Fruit fly (Drosophila melanogaster) whole organism, embryonic: ENCODE results near the gene CG12661.

ENCODE experiments used
- Adf1 ChIP-seq: fragments of 200-800 bp; sonication (Bioruptor generic); IDR thresholded peaks from 2 replicates; pipeline ENCODE4 v1.3.6; 2022; ENCODE audit warnings: missing biosample characterization, missing genetic modification characterization
- BtbVII ChIP-seq: fragments of 200-800 bp; sonication (Bioruptor generic); optimal IDR thresholded peaks from 3 replicates; lab custom pipeline; 2017; ENCODE audit warnings: missing biosample characterization, mild to moderate bottlenecking, missing genetic modification characterization
- CG10654 ChIP-seq: fragments of 200-800 bp; sonication (Bioruptor generic); optimal IDR thresholded peaks from 2 replicates; lab custom pipeline; 2016; ENCODE audit warnings: missing biosample characterization, missing genetic modification characterization
- CG11398 ChIP-seq: fragments of 200-800 bp; sonication (Bioruptor generic); optimal IDR thresholded peaks from 2 replicates; lab custom pipeline; 2016; ENCODE audit warnings: missing biosample characterization, missing genetic modification characterization
- CG12236 ChIP-seq: fragments of 200-800 bp; sonication (Bioruptor generic); optimal IDR thresholded peaks from 2 replicates; lab custom pipeline; 2016; ENCODE audit warnings: missing biosample characterization, missing genetic modification characterization
- CG15479 ChIP-seq: fragments of 200-800 bp; sonication (Bioruptor generic); optimal IDR thresholded peaks from 3 replicates; lab custom pipeline; 2019; ENCODE audit warnings: missing biosample characterization, mild to moderate bottlenecking, missing genetic modification characterization, moderate library complexity
- CG15601 ChIP-seq: fragments of 200-800 bp; sonication (Bioruptor generic); optimal IDR thresholded peaks from 3 replicates; lab custom pipeline; 2019; ENCODE audit warnings: missing biosample characterization, mild to moderate bottlenecking, missing genetic modification characterization, moderate library complexity
- CG15696 ChIP-seq: fragments of 200-800 bp; sonication (Bioruptor generic); optimal IDR thresholded peaks from 2 replicates; lab custom pipeline; 2019; ENCODE audit warnings: missing biosample characterization, mild to moderate bottlenecking, missing genetic modification characterization, moderate library complexity
- CG16815 ChIP-seq: fragments of 200-800 bp; sonication (Bioruptor generic); optimal IDR thresholded peaks from 3 replicates; lab custom pipeline; 2017; ENCODE audit warnings: missing biosample characterization, mild to moderate bottlenecking, missing genetic modification characterization
- CG18262 ChIP-seq: fragments of 200-800 bp; optimal IDR thresholded peaks from 3 replicates; lab custom pipeline; 2019; ENCODE audit warnings: missing biosample characterization, mild to moderate bottlenecking, missing genetic modification characterization, moderate library complexity
- CG18476 ChIP-seq: fragments of 200-800 bp; sonication (Bioruptor generic); optimal IDR thresholded peaks from 2 replicates; lab custom pipeline; 2016; ENCODE audit warnings: missing biosample characterization, mild to moderate bottlenecking, missing genetic modification characterization
- CG2712 ChIP-seq: fragments of 200-800 bp; optimal IDR thresholded peaks from 3 replicates; lab custom pipeline; 2019; ENCODE audit warnings: missing biosample characterization, mild to moderate bottlenecking, missing genetic modification characterization, moderate library complexity
- CG2875 ChIP-seq: fragments of 200-800 bp; sonication (Bioruptor generic); optimal IDR thresholded peaks from 2 replicates; lab custom pipeline; 2017; ENCODE audit warnings: missing biosample characterization, mild to moderate bottlenecking, missing genetic modification characterization, missing genetic modification reagents
- CG32767 ChIP-seq: fragments of 200-800 bp; sonication (Bioruptor generic); IDR thresholded peaks from 2 replicates; pipeline ENCODE4 v1.3.6; 2022; ENCODE audit warnings: missing biosample characterization, missing genetic modification characterization
- CG33557 ChIP-seq: fragments of 200-800 bp; sonication (Bioruptor generic); optimal IDR thresholded peaks from 2 replicates; lab custom pipeline; 2019; ENCODE audit warnings: missing biosample characterization, mild to moderate bottlenecking, missing genetic modification characterization, moderate library complexity
- CG34376 ChIP-seq: fragments of 200-800 bp; sonication (Bioruptor generic); optimal IDR thresholded peaks from 2 replicates; lab custom pipeline; 2018; ENCODE audit warnings: missing biosample characterization, mild to moderate bottlenecking, missing genetic modification characterization
- CG4282 ChIP-seq: fragments of 200-800 bp; sonication (Bioruptor generic); optimal IDR thresholded peaks from 2 replicates; lab custom pipeline; 2016; ENCODE audit warnings: missing biosample characterization, missing genetic modification characterization
- CG4328 ChIP-seq: fragments of 200-800 bp; sonication (Bioruptor generic); optimal IDR thresholded peaks from 3 replicates; lab custom pipeline; 2017; ENCODE audit warnings: missing biosample characterization, missing genetic modification reagents, missing genetic modification characterization
- CG7357 ChIP-seq: fragments of 200-800 bp; sonication (Bioruptor generic); IDR thresholded peaks from 3 replicates; pipeline ENCODE4 v1.3.6; 2022; ENCODE audit warnings: missing biosample characterization, missing genetic modification characterization
- CG9437 ChIP-seq: fragments of 200-800 bp; sonication (Bioruptor generic); optimal IDR thresholded peaks from 2 replicates; lab custom pipeline; 2018; ENCODE audit warnings: missing biosample characterization, mild to moderate bottlenecking, missing genetic modification characterization
- CG9797 ChIP-seq: fragments of 200-800 bp; sonication (Bioruptor generic); optimal IDR thresholded peaks from 3 replicates; lab custom pipeline; 2018; ENCODE audit warnings: missing biosample characterization, mild to moderate bottlenecking, missing genetic modification characterization
- D19B ChIP-seq: fragments of 200-800 bp; sonication (Bioruptor generic); optimal IDR thresholded peaks from 2 replicates; lab custom pipeline; 2017; ENCODE audit warnings: missing biosample characterization, mild to moderate bottlenecking, missing genetic modification characterization
- Dfd ChIP-seq, 2 experiments: fragments of >200 bp; optimal IDR thresholded peaks; 2 replicates each; lab custom pipeline; 2017; ENCODE audit warnings: missing biosample characterization in 2 of 2, missing genetic modification characterization in 2 of 2
- Dip3 ChIP-seq: fragments of 200-800 bp; sonication (Bioruptor generic); optimal IDR thresholded peaks from 3 replicates; lab custom pipeline; 2016; ENCODE audit warnings: missing biosample characterization, missing genetic modification characterization
- Dref ChIP-seq: fragments of 200-800 bp; sonication (Bioruptor generic); IDR thresholded peaks from 2 replicates; pipeline ENCODE4 v1.3.6; 2022; ENCODE audit warnings: missing biosample characterization, missing genetic modification characterization
- ERR ChIP-seq: fragments of 200-800 bp; sonication (Bioruptor generic); optimal IDR thresholded peaks from 2 replicates; lab custom pipeline; 2016; ENCODE audit warnings: missing biosample characterization, missing genetic modification characterization
- Ets97D ChIP-seq: fragments of 200-800 bp; sonication (Bioruptor generic); optimal IDR thresholded peaks from 3 replicates; lab custom pipeline; 2016; ENCODE audit warnings: missing biosample characterization, missing genetic modification characterization
- Gsc ChIP-seq: fragments of 200-800 bp; sonication (Bioruptor generic); IDR thresholded peaks from 2 replicates; pipeline ENCODE4 v1.3.6; 2022; ENCODE audit warnings: missing biosample characterization, missing genetic modification characterization
- MESR4 ChIP-seq: fragments of 200-800 bp; sonication (Bioruptor generic); optimal IDR thresholded peaks from 2 replicates; lab custom pipeline; 2018; ENCODE audit warnings: missing biosample characterization, mild to moderate bottlenecking, missing genetic modification characterization, moderate library complexity
- NFAT ChIP-seq: fragments of 200-800 bp; sonication (Bioruptor generic); IDR thresholded peaks from 2 replicates; pipeline ENCODE4 v1.3.6; 2022; ENCODE audit warnings: missing biosample characterization, missing genetic modification characterization
- Nf-YC ChIP-seq: fragments of 200-800 bp; optimal IDR thresholded peaks from 3 replicates; lab custom pipeline; 2019; ENCODE audit warnings: missing biosample characterization, mild to moderate bottlenecking, missing genetic modification characterization, moderate library complexity
- Oli ChIP-seq: fragments of 200-800 bp; sonication (Bioruptor generic); optimal IDR thresholded peaks from 2 replicates; lab custom pipeline; 2018; ENCODE audit warnings: missing biosample characterization, mild to moderate bottlenecking, missing genetic modification characterization, moderate library complexity
- Stat92E ChIP-seq, 3 experiments: fragments of >200 bp in 2 of 3; fragments of 200-800 bp in 1 of 3; sonication (Bioruptor generic) in 1 of 3; optimal IDR thresholded peaks; 2 replicates each; lab custom pipeline; 2017 to 2019; ENCODE audit warnings: missing biosample characterization in 3 of 3, missing genetic modification characterization in 3 of 3, mild to moderate bottlenecking in 1 of 3, moderate library complexity in 1 of 3
- aop ChIP-seq: fragments of 200-800 bp; sonication (Bioruptor generic); IDR thresholded peaks from 2 replicates; pipeline ENCODE4 v1.3.6; 2022; ENCODE audit warnings: missing biosample characterization, missing genetic modification characterization
- ash1 ChIP-seq: fragments of 200-800 bp; sonication (Bioruptor generic); optimal IDR thresholded peaks from 2 replicates; lab custom pipeline; 2018; ENCODE audit warnings: missing biosample characterization, mild to moderate bottlenecking, missing genetic modification characterization
- chm ChIP-seq: fragments of 200-800 bp; sonication (Bioruptor generic); IDR thresholded peaks from 2 replicates; pipeline ENCODE4 v1.3.6; 2022; ENCODE audit warnings: missing biosample characterization, missing genetic modification characterization
- cwo ChIP-seq: fragments of 200-800 bp; sonication (Bioruptor generic); optimal IDR thresholded peaks from 3 replicates; lab custom pipeline; 2017; ENCODE audit warnings: missing biosample characterization, missing genetic modification characterization, mild to moderate bottlenecking, moderate library complexity, missing genetic modification reagents
- en ChIP-seq: fragments of 200-800 bp; sonication (Bioruptor generic); optimal IDR thresholded peaks from 2 replicates; lab custom pipeline; 2016; ENCODE audit warnings: missing biosample characterization, missing genetic modification characterization
- exex ChIP-seq: fragments of 200-800 bp; sonication (Bioruptor generic); optimal IDR thresholded peaks from 4 replicates; lab custom pipeline; 2018; ENCODE audit warnings: missing biosample characterization, mild to moderate bottlenecking, missing genetic modification characterization, moderate library complexity
- fd96Cb ChIP-seq: fragments of 200-800 bp; sonication (Bioruptor generic); optimal IDR thresholded peaks from 2 replicates; lab custom pipeline; 2018; ENCODE audit warnings: missing biosample characterization, mild to moderate bottlenecking, missing genetic modification characterization, moderate library complexity
- fru ChIP-seq: fragments of >200 bp; optimal IDR thresholded peaks from 2 replicates; lab custom pipeline; 2017
- gce ChIP-seq: fragments of 200-800 bp; sonication (Bioruptor generic); IDR thresholded peaks from 3 replicates; pipeline ENCODE4 v1.3.6; 2022; ENCODE audit warnings: missing biosample characterization, missing genetic modification characterization
- hth ChIP-seq: fragments of >200 bp; optimal IDR thresholded peaks from 2 replicates; lab custom pipeline; 2017; ENCODE audit warnings: inconsistent platforms
- psq ChIP-seq: fragments of 200-800 bp; sonication (Bioruptor generic); optimal IDR thresholded peaks from 2 replicates; lab custom pipeline; 2017; ENCODE audit warnings: missing biosample characterization, missing genetic modification characterization
- row ChIP-seq: fragments of 200-800 bp; sonication (Bioruptor generic); IDR thresholded peaks from 3 replicates; pipeline ENCODE4 v1.3.6; 2022; ENCODE audit warnings: missing biosample characterization, missing genetic modification characterization
- run ChIP-seq: fragments of 200-800 bp; sonication (Bioruptor generic); optimal IDR thresholded peaks from 3 replicates; lab custom pipeline; 2018; ENCODE audit warnings: missing biosample characterization, mild to moderate bottlenecking, missing genetic modification characterization
- sna ChIP-seq: fragments of 200-800 bp; sonication (Bioruptor generic); IDR thresholded peaks from 2 replicates; pipeline ENCODE4 v1.3.6; 2022; ENCODE audit warnings: missing biosample characterization, missing genetic modification characterization; ENCODE audit not compliant: partially characterized antibody
- trem ChIP-seq: fragments of 200-800 bp; optimal IDR thresholded peaks from 3 replicates; lab custom pipeline; 2019; ENCODE audit warnings: missing biosample characterization, mild to moderate bottlenecking, missing genetic modification characterization, moderate library complexity
- zen2 ChIP-seq: fragments of 200-800 bp; sonication (Bioruptor generic); IDR thresholded peaks from 3 replicates; pipeline ENCODE4 v1.3.6; 2022; ENCODE audit warnings: missing biosample characterization, missing genetic modification characterization; ENCODE audit not compliant: partially characterized antibody

The CG12661 gene

dm6 chrX:8894315-8895017 is 29.0 kb downstream of the CG12661 start (continued):
- TF ChIP-seq CG7357 (no peak; the same call in 2 of the 3 replicates), exex (peak; percentile 7), fru (lab: Kevin White, UChicago) (no peak), CG2875 (peak; percentile 81), chm (GFP tag; lab: Robert Waterston, UW) (no peak), Dfd (GFP tag; optimal IDR thresholded peaks at IDR 0.05; lab: Kevin White, UChicago) (no peak), CG15601 (tag; lab: Kevin White, UChicago) (peak; percentile 87), Nf-YC (tag; lab: Kevin White, UChicago) (peak; percentile 23), CG10654 (GFP tag; lab: Kevin White, UChicago) (peak; percentile 58), ash1 (GFP tag; lab: Kevin White, UChicago) (no peak), row (peak; percentile 73), CG15479 (GFP tag; lab: Kevin White, UChicago) (no peak), sna (no peak), CG18476 (GFP tag; lab: Kevin White, UChicago) (peak; percentile 67), NFAT (GFP tag; lab: Robert Waterston, UW) (0 out of 2 replicates have a peak, but pooled peaks have one; percentile 9), run (tag; lab: Kevin White, UChicago) (peak; percentile 90), CG9797 (peak; percentile 7), CG2712 (tag; lab: Kevin White, UChicago) (peak; percentile 81), MESR4 (GFP tag; lab: Kevin White, UChicago) (no peak), fd96Cb (peak; percentile 83), psq (GFP tag; lab: Kevin White, UChicago) (peak; percentile 34), hth (no peak), CG33557 (GFP tag; lab: Kevin White, UChicago) (peak; percentile 44), zen2 (GFP tag; lab: Robert Waterston, UW) (no peak), Ets97D (GFP tag; lab: Kevin White, UChicago) (peak; percentile 30), BtbVII (peak; percentile 40), CG12236 (GFP tag; lab: Kevin White, UChicago) (peak; percentile 39), cwo (peak; percentile 61), CG4328 (GFP tag; lab: Kevin White, UChicago) (peak; percentile 47), D19B (GFP tag; lab: Kevin White, UChicago) (peak; percentile 43), Stat92E (GFP tag; optimal IDR thresholded peaks at IDR 0.05; lab: Kevin White, UChicago) (no peak), ERR (GFP tag; lab: Kevin White, UChicago) (no peak), Oli (tag; lab: Kevin White, UChicago) (peak; percentile 82), CG4282 (GFP tag; lab: Kevin White, UChicago) (peak; percentile 7), CG32767 (GFP tag; lab: Robert Waterston, UW) (peak; percentile 63; the same call in 1 of the 2 replicates), gce (GFP tag; lab: Robert Waterston, UW) (peak; percentile 73; the same call in 1 of the 3 replicates), en (GFP tag; lab: Kevin White, UChicago) (peak; percentile 61), CG34376 (GFP tag; lab: Kevin White, UChicago) (no peak), Adf1 (peak; percentile 37; the same call in 1 of the 2 replicates), Gsc (GFP tag; lab: Robert Waterston, UW) (no peak), CG18262 (peak; percentile 78), CG9437 (GFP tag; lab: Kevin White, UChicago) (peak; percentile 87), trem (peak; percentile 37), CG16815 (GFP tag; lab: Kevin White, UChicago) (peak; percentile 27), CG11398 (peak; percentile 49), aop (GFP tag; lab: Robert Waterston, UW) (0 out of 2 replicates have a peak, but pooled peaks have one; percentile 19), Dip3 (peak; percentile 43), Dref (GFP tag; lab: Robert Waterston, UW) (no peak), CG15696 (tag; lab: Kevin White, UChicago) (peak; percentile 44)
